Worm (Caenorhabditis elegans) whole organism, L4 larva: Measurements from ENCODE around the gene atn-1.

Experiments used
- R02D3.7 ChIP-seq: fragments of 150-350 bp; sonication (generic microtip); optimal IDR thresholded peaks from 3 replicates; lab custom pipeline; 2014; ENCODE audit warnings: missing biosample characterization, missing genetic modification characterization
- Y105C5A.15 ChIP-seq: fragments of 200-800 bp; sonication (Bioruptor generic); IDR thresholded peaks from 2 replicates; pipeline ENCODE4 v1.3.6; 2022; ENCODE audit warnings: missing genetic modification characterization, missing compliant biosample characterization
- arid-1 ChIP-seq: fragments of 200-800 bp; sonication (Bioruptor generic); conservative IDR thresholded peaks from 2 replicates; pipeline ENCODE4 v1.3.6; 2022; ENCODE audit warnings: missing genetic modification reagents, missing genetic modification characterization, missing compliant biosample characterization
- dve-1 ChIP-seq: sonication (generic microtip); optimal IDR thresholded peaks from 2 replicates; lab custom pipeline; 2017; ENCODE audit warnings: antibody characterized with exemption, mild to moderate bottlenecking, missing genetic modification characterization, missing compliant biosample characterization; ENCODE audit not compliant: insufficient read depth
- unc-62 ChIP-seq, 3 experiments: fragments of 150-350 bp in 1 of 3; sonication (generic microtip); optimal IDR thresholded peaks in 2 of 3; peaks in 1 of 3; 1 replicate in 1 of 3; 2 replicates in 2 of 3; lab custom pipeline; 2014 to 2017; ENCODE audit warnings: missing biosample characterization in 3 of 3, missing genetic modification characterization in 3 of 3, missing genetic modification reagents in 3 of 3, missing genotype in 1 of 3
- zag-1 ChIP-seq: fragments of 150-350 bp; optimal IDR thresholded peaks from 2 replicates; lab custom pipeline; 2014; ENCODE audit warnings: missing biosample characterization, missing genetic modification characterization

DNA sequence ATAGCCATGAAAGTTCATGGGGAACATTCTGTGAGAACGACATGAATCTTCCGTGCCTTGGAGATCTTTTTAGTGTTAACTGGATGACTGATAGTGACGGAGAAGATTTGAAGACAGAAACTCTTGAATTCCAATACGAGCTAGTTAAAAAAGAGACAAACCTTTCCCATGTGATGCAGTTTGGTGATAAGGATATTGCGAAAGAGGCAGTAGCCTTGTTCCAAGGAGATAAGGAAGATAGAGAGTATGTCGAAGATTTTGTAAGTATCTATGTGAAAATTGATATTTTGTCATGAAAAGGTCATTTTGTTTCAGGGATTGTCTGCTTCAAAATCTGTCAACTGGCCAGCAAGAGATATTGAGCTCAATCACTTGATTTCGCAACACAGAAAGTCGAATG lies 35.7 kb downstream of the atn-1 start:
- TF ChIP-seq dve-1 (tag; lab: Kevin White, UChicago) (peak; percentile 7), arid-1 (GFP tag; lab: Robert Waterston, UW) (no peak), R02D3.7 (tag; lab: Kevin White, UChicago) (no peak), zag-1 (tag; lab: Kevin White, UChicago) (no peak), unc-62 (GFP tag; optimal IDR thresholded peaks at IDR 0.05 in 1 of 2; lab: Kevin White, UChicago) (no peak), unc-62 (tag; optimal IDR thresholded peaks at IDR 0.05; lab: Kevin White, UChicago) (no peak), Y105C5A.15 (GFP tag; lab: Robert Waterston, UW) (no peak)
